Worm (Caenorhabditis elegans) whole organism, midembryonic: ENCODE results near the gene EGAP2.2.

ENCODE experiments used
- T22C8.4 ChIP-seq: fragments of 200-800 bp; sonication (Bioruptor generic); IDR thresholded peaks from 2 replicates; pipeline ENCODE4 v1.3.6; 2022; ENCODE audit warnings: missing genetic modification characterization, missing compliant biosample characterization
- cog-1 ChIP-seq: sonication (generic microtip); optimal IDR thresholded peaks from 2 replicates; lab custom pipeline; 2016; ENCODE audit warnings: missing genetic modification characterization, missing compliant biosample characterization
- flt-1 ChIP-seq: fragments of 200-800 bp; sonication (Bioruptor generic); IDR thresholded peaks from 2 replicates; pipeline ENCODE4 v1.3.6; 2022; ENCODE audit warnings: missing genetic modification characterization, missing compliant biosample characterization
- klf-2 ChIP-seq: fragments of 200-800 bp; sonication (Bioruptor generic); conservative IDR thresholded peaks from 2 replicates; pipeline ENCODE4 v1.3.6; 2022; ENCODE audit warnings: missing genetic modification reagents, missing genetic modification characterization, missing compliant biosample characterization
- med-1 ChIP-seq: sonication (generic microtip); optimal IDR thresholded peaks from 2 replicates; lab custom pipeline; 2017; ENCODE audit warnings: missing genetic modification characterization, mild to moderate bottlenecking, missing compliant biosample characterization, antibody characterized with exemption, missing genetic modification reagents; ENCODE audit not compliant: insufficient read depth
- ztf-29 ChIP-seq: fragments of 200-800 bp; sonication (Bioruptor generic); IDR thresholded peaks from 2 replicates; pipeline ENCODE4 v1.3.6; 2022; ENCODE audit warnings: missing genetic modification reagents, missing genetic modification characterization, missing compliant biosample characterization

DNA sequence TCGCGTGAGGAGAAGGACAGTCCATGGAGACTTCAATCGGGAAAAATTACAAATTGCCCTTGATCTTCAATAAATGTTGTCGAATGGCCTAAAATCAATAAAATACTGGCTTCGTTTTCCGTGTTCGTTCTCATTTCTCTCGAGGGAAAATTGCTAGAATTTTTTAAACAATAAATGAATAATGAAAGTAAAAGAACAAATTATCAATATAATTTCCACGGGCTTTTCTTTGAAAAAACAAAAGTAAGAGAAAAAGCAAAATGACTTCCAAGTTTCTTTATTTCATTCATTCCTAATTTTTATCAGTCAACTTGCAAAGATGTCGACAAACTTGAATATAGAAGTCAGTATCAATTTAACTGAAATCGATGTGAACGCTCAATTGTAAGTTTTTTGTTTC, 17.0 kb upstream of the EGAP2.2 start, which contains the start of gene C34F11.1:
- TF ChIP-seq T22C8.4 (GFP tag; lab: Robert Waterston, UW) (no peak), klf-2 (GFP tag; lab: Robert Waterston, UW) (no peak), flt-1 (no peak), ztf-29 (GFP tag; lab: Robert Waterston, UW) (no peak), med-1 (GFP tag; lab: Kevin White, UChicago) (no peak), cog-1 (tag; lab: Kevin White, UChicago) (no peak)
